Worm (Caenorhabditis elegans): Measurements from ENCODE around the gene C46G7.2.

Gene C46G7.2

ce11 chrIV:5979818-5980217 is 35.2 kb upstream of the C46G7.2 start:
- TF ChIP-seq F10E7.11 (tag; optimal IDR thresholded peaks at IDR 0.05), result no peak
- no peak for TF ChIP-seq nhr-27 (tag; optimal IDR thresholded peaks at IDR 0.05)
- no peak for TF ChIP-seq snpc-1.1 (tag; optimal IDR thresholded peaks at IDR 0.05; ENCODE audit: insufficient read depth)
- TF ChIP-seq nhr-80 (tag; optimal IDR thresholded peaks at IDR 0.05), result no peak
- TF ChIP-seq F39B2.1 (GFP tag; IDR thresholded peaks at IDR 0.05), result no peak
- no peak for TF ChIP-seq snpc-3.4 (tag; optimal IDR thresholded peaks at IDR 0.05)
- TF ChIP-seq lin-40 (tag; optimal IDR thresholded peaks at IDR 0.05), result no peak
- TF ChIP-seq F37B4.10 (GFP tag; IDR thresholded peaks at IDR 0.05), result no peak
- no peak for TF ChIP-seq xnd-1 (tag; optimal IDR thresholded peaks at IDR 0.05)
- no peak for TF ChIP-seq fkh-3 (tag; optimal IDR thresholded peaks at IDR 0.05)
- no peak for TF ChIP-seq ekl-4 (GFP tag; IDR thresholded peaks at IDR 0.05)
- TF ChIP-seq ceh-40 (GFP tag; IDR thresholded peaks at IDR 0.05), result no peak
- no peak for TF ChIP-seq T07F8.4 (tag; optimal IDR thresholded peaks at IDR 0.05)
- TF ChIP-seq F55B11.4 (tag; optimal IDR thresholded peaks at IDR 0.05; ENCODE audit: borderline replicate concordance, insufficient read depth), result no peak
- TF ChIP-seq madf-6 (GFP tag; IDR thresholded peaks at IDR 0.05), result no peak
- TF ChIP-seq hmg-1.2 (GFP tag; IDR thresholded peaks at IDR 0.05), result no peak
- no peak for TF ChIP-seq Y53F4B.3 (GFP tag; IDR thresholded peaks at IDR 0.05)
- no peak for TF ChIP-seq pbrm-1 (GFP tag; IDR thresholded peaks at IDR 0.05)

- TF ChIP-seq fkh-3 (tag; optimal IDR thresholded peaks at IDR 0.05) (no peak), ZK185.1 (tag; optimal IDR thresholded peaks at IDR 0.05; ENCODE audit: poor library complexity, severe bottlenecking) (no peak), mcd-1 (GFP tag; IDR thresholded peaks at IDR 0.05) (no peak), nhr-90 (tag; optimal IDR thresholded peaks at IDR 0.05) (no peak), nhr-179 (tag; optimal IDR thresholded peaks at IDR 0.05) (no peak), tbp1 (GFP tag; optimal IDR thresholded peaks at IDR 0.05) (no peak), tlf-1 (GFP tag; optimal IDR thresholded peaks at IDR 0.05) (no peak), Y56A3A.18 (GFP tag; IDR thresholded peaks at IDR 0.05) (no peak)
These were observed 31.8 kb upstream of the C46G7.2 start for ce11 chrIV:5983191-5983590.

- TF ChIP-seq bed-1 (GFP tag; IDR thresholded peaks at IDR 0.05) (no peak), hmg-1.2 (GFP tag; IDR thresholded peaks at IDR 0.05) (no peak), egl-18 (GFP tag; IDR thresholded peaks at IDR 0.05) (no peak), lin-35 (GFP tag; optimal IDR thresholded peaks at IDR 0.05) (no peak), nfya-1 (tag; optimal IDR thresholded peaks at IDR 0.05; ENCODE audit: borderline replicate concordance, insufficient read depth) (no peak), cebp-1 (GFP tag; IDR thresholded peaks at IDR 0.05) (no peak), cebp-1 (tag; optimal IDR thresholded peaks at IDR 0.05) (no peak)
These were observed 29.6 kb upstream of the C46G7.2 start for ce11 chrIV:5985422-5985821.

ce11 chrIV:5985823-5986222 is 29.2 kb upstream of the C46G7.2 start:
- no peak for TF ChIP-seq athp-1 (tag; optimal IDR thresholded peaks at IDR 0.05)
- TF ChIP-seq gei-17 (GFP tag; optimal IDR thresholded peaks at IDR 0.05), result no peak
- no peak for TF ChIP-seq Y56A3A.18 (GFP tag; IDR thresholded peaks at IDR 0.05)
- TF ChIP-seq Y67H2A.10 (GFP tag; conservative IDR thresholded peaks at IDR 0.05), result no peak
- no peak for TF ChIP-seq T26A5.8 (tag; optimal IDR thresholded peaks at IDR 0.05)
- TF ChIP-seq F22D6.2 (tag; optimal IDR thresholded peaks at IDR 0.05), result no peak
- TF ChIP-seq F10E7.11 (tag; optimal IDR thresholded peaks at IDR 0.05), result no peak
- 0 out of 2 replicates have a peak, but pooled peaks have one; percentile 7 for TF ChIP-seq mcd-1 (GFP tag; IDR thresholded peaks at IDR 0.05)
- no peak for TF ChIP-seq F49E8.2 (tag; optimal IDR thresholded peaks at IDR 0.05; ENCODE audit: insufficient read depth)
- 0 out of 2 replicates have a peak, but pooled peaks have one; percentile 11 for TF ChIP-seq madf-3 (GFP tag; IDR thresholded peaks at IDR 0.05)
- TF ChIP-seq nhr-80 (tag; optimal IDR thresholded peaks at IDR 0.05), result no peak
- TF ChIP-seq hsf-1 (GFP tag; IDR thresholded peaks at IDR 0.05), result no peak
- no peak for TF ChIP-seq F57A8.1 (GFP tag; optimal IDR thresholded peaks at IDR 0.05)
- peak; percentile 46; the same call in 1 of the 2 replicates for TF ChIP-seq egrh-3 (GFP tag; IDR thresholded peaks at IDR 0.05)
- no peak for TF ChIP-seq cebp-1 (GFP tag; IDR thresholded peaks at IDR 0.05)
- no peak for TF ChIP-seq cebp-1 (tag; optimal IDR thresholded peaks at IDR 0.05)
- no peak for TF ChIP-seq lsy-27 (tag; optimal IDR thresholded peaks at IDR 0.05; ENCODE audit: borderline replicate concordance, insufficient read depth)
- TF ChIP-seq Y53G8AR.9 (GFP tag; conservative IDR thresholded peaks at IDR 0.05), result peak; percentile 53; the same call in 1 of the 2 replicates
- TF ChIP-seq egl-44 (GFP tag; IDR thresholded peaks at IDR 0.05), result no peak
